Worm (Caenorhabditis elegans) whole organism, late embryonic: ENCODE results near the gene lys-1.
A peak's percentile ranks its signal among the peaks of the same experiment; 100 is the strongest.

ENCODE experiments used
- C08G9.2 ChIP-seq: sonication (generic microtip); optimal IDR thresholded peaks from 2 replicates; lab custom pipeline; 2016; ENCODE audit warnings: mild to moderate bottlenecking, missing genetic modification characterization, moderate library complexity, missing compliant biosample characterization
- C38D4.7 ChIP-seq: fragments of 200-800 bp; sonication (Bioruptor generic); optimal IDR thresholded peaks from 2 replicates; lab custom pipeline; 2018; ENCODE audit warnings: mild to moderate bottlenecking, missing genetic modification characterization, moderate library complexity, missing compliant biosample characterization
- F13H6.1 ChIP-seq: sonication (generic microtip); optimal IDR thresholded peaks from 2 replicates; lab custom pipeline; 2016; ENCODE audit warnings: missing genetic modification characterization, missing compliant biosample characterization
- Y22D7AL.16 ChIP-seq: sonication (generic microtip); optimal IDR thresholded peaks from 2 replicates; lab custom pipeline; 2016; ENCODE audit warnings: missing genetic modification characterization, missing compliant biosample characterization
- ceh-18 ChIP-seq: sonication (generic microtip); optimal IDR thresholded peaks from 2 replicates; lab custom pipeline; 2016; ENCODE audit warnings: missing genetic modification characterization, missing compliant biosample characterization
- ceh-22 ChIP-seq: sonication (generic microtip); optimal IDR thresholded peaks from 2 replicates; lab custom pipeline; 2017; ENCODE audit warnings: missing biosample characterization, missing genetic modification characterization
- ceh-30 ChIP-seq: fragments of 150-350 bp; optimal IDR thresholded peaks from 2 replicates; lab custom pipeline; 2014; ENCODE audit warnings: missing biosample characterization, missing genetic modification characterization
- ceh-31 ChIP-seq: sonication (generic microtip); optimal IDR thresholded peaks from 2 replicates; lab custom pipeline; 2016; ENCODE audit warnings: missing genetic modification characterization, missing compliant biosample characterization
- ceh-34 ChIP-seq: sonication (generic microtip); optimal IDR thresholded peaks from 2 replicates; lab custom pipeline; 2016; ENCODE audit warnings: mild to moderate bottlenecking, missing genetic modification characterization, missing compliant biosample characterization
- ceh-45 ChIP-seq: fragments of 200-800 bp; sonication (Bioruptor generic); IDR thresholded peaks from 2 replicates; pipeline ENCODE4 v1.3.6; 2022; ENCODE audit warnings: missing genetic modification reagents, missing genetic modification characterization, missing compliant biosample characterization
- ceh-48 ChIP-seq: sonication (generic microtip); optimal IDR thresholded peaks from 2 replicates; lab custom pipeline; 2016; ENCODE audit warnings: missing genetic modification characterization, inconsistent platforms, missing compliant biosample characterization
- ceh-6 ChIP-seq: fragments of 200-800 bp; sonication (Bioruptor generic); optimal IDR thresholded peaks from 2 replicates; lab custom pipeline; 2018; ENCODE audit warnings: mild to moderate bottlenecking, missing genetic modification characterization, missing compliant biosample characterization
- ceh-9 ChIP-seq: sonication (generic microtip); optimal IDR thresholded peaks from 2 replicates; lab custom pipeline; 2016; ENCODE audit warnings: mild to moderate bottlenecking, missing genetic modification characterization, inconsistent platforms, missing compliant biosample characterization
- che-1 ChIP-seq: sonication (generic microtip); optimal IDR thresholded peaks from 2 replicates; lab custom pipeline; 2016; ENCODE audit warnings: mild to moderate bottlenecking, missing genetic modification characterization, missing compliant biosample characterization
- dmd-4 ChIP-seq: sonication (generic microtip); optimal IDR thresholded peaks from 2 replicates; lab custom pipeline; 2016; ENCODE audit warnings: borderline replicate concordance, missing genetic modification characterization, missing compliant biosample characterization
- dve-1 ChIP-seq: sonication (generic microtip); optimal IDR thresholded peaks from 2 replicates; lab custom pipeline; 2017; ENCODE audit warnings: antibody characterized with exemption, mild to moderate bottlenecking, missing genetic modification characterization, missing compliant biosample characterization
- ets-4 ChIP-seq: sonication (generic microtip); optimal IDR thresholded peaks from 2 replicates; lab custom pipeline; 2016; ENCODE audit warnings: missing genetic modification characterization, missing compliant biosample characterization
- eyg-1 ChIP-seq: sonication (generic microtip); optimal IDR thresholded peaks from 2 replicates; lab custom pipeline; 2016; ENCODE audit warnings: missing genotype, missing genetic modification characterization, missing compliant biosample characterization
- fax-1 ChIP-seq: sonication (generic microtip); optimal IDR thresholded peaks from 2 replicates; lab custom pipeline; 2016; ENCODE audit warnings: missing genotype, missing genetic modification characterization, missing compliant biosample characterization
- fkh-10 ChIP-seq: fragments of 150-350 bp; optimal IDR thresholded peaks from 2 replicates; lab custom pipeline; 2014; ENCODE audit warnings: missing biosample characterization, missing genetic modification reagents, missing genetic modification characterization
- fkh-6 ChIP-seq: sonication (generic microtip); optimal IDR thresholded peaks from 2 replicates; lab custom pipeline; 2016; ENCODE audit warnings: missing genetic modification characterization, missing compliant biosample characterization
- hlh-13 ChIP-seq: fragments of 200-800 bp; sonication (Bioruptor generic); optimal IDR thresholded peaks from 2 replicates; lab custom pipeline; 2018; ENCODE audit warnings: mild to moderate bottlenecking, missing genetic modification characterization, missing compliant biosample characterization
- hlh-30 ChIP-seq: sonication (generic microtip); optimal IDR thresholded peaks from 2 replicates; lab custom pipeline; 2017; ENCODE audit warnings: antibody characterized with exemption, missing genetic modification characterization, missing compliant biosample characterization; ENCODE audit not compliant: insufficient read depth
- hlh-8 ChIP-seq: sonication (generic microtip); optimal IDR thresholded peaks from 2 replicates; lab custom pipeline; 2016; ENCODE audit warnings: missing genotype, missing genetic modification characterization, missing compliant biosample characterization
- lim-6 ChIP-seq: sonication (generic microtip); optimal IDR thresholded peaks from 2 replicates; lab custom pipeline; 2016; ENCODE audit warnings: missing genetic modification characterization, missing compliant biosample characterization
- lin-11 ChIP-seq: fragments of 200-800 bp; sonication (Bioruptor generic); optimal IDR thresholded peaks from 2 replicates; lab custom pipeline; 2018; ENCODE audit warnings: mild to moderate bottlenecking, missing genetic modification characterization, missing compliant biosample characterization
- mec-3 ChIP-seq: sonication (generic microtip); optimal IDR thresholded peaks from 2 replicates; lab custom pipeline; 2016; ENCODE audit warnings: borderline replicate concordance, missing genetic modification characterization, missing compliant biosample characterization
- nfya-1 ChIP-seq: sonication (generic microtip); optimal IDR thresholded peaks from 2 replicates; lab custom pipeline; 2017; ENCODE audit warnings: missing genetic modification characterization, mild to moderate bottlenecking, missing compliant biosample characterization, antibody characterized with exemption, moderate library complexity
- nhr-11 ChIP-seq: fragments of 150-350 bp; optimal IDR thresholded peaks from 2 replicates; lab custom pipeline; 2014; ENCODE audit warnings: missing biosample characterization, missing genetic modification characterization
- nhr-232 ChIP-seq: sonication (generic microtip); optimal IDR thresholded peaks from 2 replicates; lab custom pipeline; 2016; ENCODE audit warnings: missing genetic modification characterization, missing compliant biosample characterization
- odd-2 ChIP-seq: sonication (generic microtip); optimal IDR thresholded peaks from 2 replicates; lab custom pipeline; 2017; ENCODE audit warnings: antibody characterized with exemption, mild to moderate bottlenecking, missing genetic modification characterization, missing compliant biosample characterization
- pag-3 ChIP-seq: sonication (generic microtip); optimal IDR thresholded peaks from 2 replicates; lab custom pipeline; 2016; ENCODE audit warnings: missing compliant biosample characterization, missing genetic modification characterization, borderline replicate concordance
- pat-9 ChIP-seq: fragments of 200-800 bp; sonication (Bioruptor generic); optimal IDR thresholded peaks from 2 replicates; lab custom pipeline; 2018; ENCODE audit warnings: mild to moderate bottlenecking, missing genetic modification characterization, moderate library complexity, missing compliant biosample characterization
- pha-2 ChIP-seq: sonication (generic microtip); optimal IDR thresholded peaks from 2 replicates; lab custom pipeline; 2017; ENCODE audit warnings: mild to moderate bottlenecking, missing genetic modification characterization, missing compliant biosample characterization
- pqm-1 ChIP-seq: sonication (generic microtip); optimal IDR thresholded peaks from 2 replicates; lab custom pipeline; 2016; ENCODE audit warnings: missing genetic modification characterization, missing compliant biosample characterization
- pros-1 ChIP-seq: fragments of 150-350 bp; optimal IDR thresholded peaks from 2 replicates; lab custom pipeline; 2014; ENCODE audit warnings: missing biosample characterization, missing genetic modification reagents, missing genetic modification characterization
- sdc-2 ChIP-seq: sonication (generic microtip); optimal IDR thresholded peaks from 2 replicates; lab custom pipeline; 2016; ENCODE audit warnings: missing genotype, missing genetic modification characterization, missing compliant biosample characterization
- tbx-2 ChIP-seq: sonication (generic microtip); optimal IDR thresholded peaks from 2 replicates; lab custom pipeline; 2016; ENCODE audit warnings: missing genetic modification characterization, missing compliant biosample characterization
- unc-3 ChIP-seq, 2 experiments: fragments of 200-800 bp in 1 of 2; sonication (Bioruptor generic) in 1 of 2; sonication (generic microtip) in 1 of 2; conservative IDR thresholded peaks in 1 of 2; optimal IDR thresholded peaks in 1 of 2; 2 replicates each; pipeline versions ENCODE4 v1.3.6 to Lab custom; 2016 to 2022; ENCODE audit warnings: missing compliant biosample characterization in 2 of 2, missing genetic modification characterization in 2 of 2, missing genetic modification reagents in 1 of 2
- unc-55 ChIP-seq: sonication (generic microtip); optimal IDR thresholded peaks from 2 replicates; lab custom pipeline; 2017; ENCODE audit warnings: missing biosample characterization, missing genetic modification reagents, missing genetic modification characterization
- unc-86 ChIP-seq: sonication (generic microtip); optimal IDR thresholded peaks from 2 replicates; lab custom pipeline; 2016; ENCODE audit warnings: missing genetic modification characterization, missing compliant biosample characterization
- zip-5 ChIP-seq: sonication (generic microtip); optimal IDR thresholded peaks from 2 replicates; lab custom pipeline; 2016; ENCODE audit warnings: missing genetic modification characterization, missing compliant biosample characterization

Gene lys-1

ce11 chrV:10238665-10239064 is 39.0 kb upstream of the lys-1 start, which contains the start of gene fubl-1:
TSS of gene fubl-1 (minus strand) at chrV:10238866.
- peak; percentile 59 for TF ChIP-seq ceh-31
- no peak for TF ChIP-seq unc-3 (GFP tag; conservative IDR thresholded peaks at IDR 0.05; lab: Robert Waterston, UW)
- no peak for TF ChIP-seq unc-3 (tag; optimal IDR thresholded peaks at IDR 0.05; lab: Kevin White, UChicago)
- peak; percentile 26 for TF ChIP-seq tbx-2
- TF ChIP-seq lim-6 = no peak
- no peak for TF ChIP-seq eyg-1 (tag; lab: Kevin White, UChicago)
- TF ChIP-seq C38D4.7 (GFP tag; lab: Kevin White, UChicago) = no peak
- no peak for TF ChIP-seq ceh-22 (tag; lab: Kevin White, UChicago)
- no peak for TF ChIP-seq pha-2 (tag; lab: Kevin White, UChicago)
- peak; percentile 30 for TF ChIP-seq unc-55 (GFP tag; lab: Kevin White, UChicago)
- no peak for TF ChIP-seq sdc-2 (tag; lab: Kevin White, UChicago)
- no peak for TF ChIP-seq che-1 (tag; lab: Kevin White, UChicago)
- no peak for TF ChIP-seq zip-5 (tag; lab: Kevin White, UChicago)
- TF ChIP-seq nfya-1 = no peak
- TF ChIP-seq nhr-232 (tag; lab: Kevin White, UChicago) = no peak
- no peak for TF ChIP-seq F13H6.1
- TF ChIP-seq fkh-10 = no peak
- no peak for TF ChIP-seq ets-4

- TF ChIP-seq F13H6.1 = no peak
- no peak for TF ChIP-seq Y22D7AL.16 (tag; lab: Kevin White, UChicago)
- no peak for TF ChIP-seq nhr-11 (tag; lab: Kevin White, UChicago)
- no peak for TF ChIP-seq pat-9 (tag; lab: Kevin White, UChicago)
- TF ChIP-seq hlh-13 (GFP tag; lab: Kevin White, UChicago) = no peak
- no peak for TF ChIP-seq pag-3 (tag; lab: Kevin White, UChicago)
- TF ChIP-seq mec-3 = no peak
- TF ChIP-seq odd-2 (tag; lab: Kevin White, UChicago) = no peak
- TF ChIP-seq hlh-30 (tag; lab: Kevin White, UChicago) = no peak
- TF ChIP-seq ceh-45 (GFP tag; lab: Robert Waterston, UW) = no peak
- no peak for TF ChIP-seq nhr-232 (tag; lab: Kevin White, UChicago)
- TF ChIP-seq pros-1 = no peak
Observed at ce11 chrV:10239861-10240260, 37.8 kb upstream of the lys-1 start, which contains the start of gene fipr-8. TSS of gene fipr-8 (minus strand) at chrV:10239961.

- TF ChIP-seq lim-6 = no peak
- no peak for TF ChIP-seq tbx-2
- TF ChIP-seq unc-3 (GFP tag; conservative IDR thresholded peaks at IDR 0.05; lab: Robert Waterston, UW) = no peak
- TF ChIP-seq unc-3 (tag; optimal IDR thresholded peaks at IDR 0.05; lab: Kevin White, UChicago) = no peak
- no peak for TF ChIP-seq nfya-1
- no peak for TF ChIP-seq fax-1 (tag; lab: Kevin White, UChicago)
- no peak for TF ChIP-seq pha-2 (tag; lab: Kevin White, UChicago)
- TF ChIP-seq che-1 (tag; lab: Kevin White, UChicago) = no peak
- no peak for TF ChIP-seq pag-3 (tag; lab: Kevin White, UChicago)
- no peak for TF ChIP-seq ceh-45 (GFP tag; lab: Robert Waterston, UW)
- no peak for TF ChIP-seq odd-2 (tag; lab: Kevin White, UChicago)
- no peak for TF ChIP-seq F13H6.1
- TF ChIP-seq dmd-4 (tag; lab: Kevin White, UChicago) = no peak
- TF ChIP-seq lin-11 = no peak
Observed at ce11 chrV:10241121-10241803, 36.4 kb upstream of the lys-1 start, which contains the start of the genes C12D8.21 and col-148. TSS of gene C12D8.21 (minus strand) at chrV:10241188. TSS of gene col-148 (plus strand) at chrV:10241753.

- TF ChIP-seq fkh-6 (tag; lab: Kevin White, UChicago) (no peak), ceh-34 (no peak), Y22D7AL.16 (tag; lab: Kevin White, UChicago) (no peak), dve-1 (tag; lab: Kevin White, UChicago) (no peak), ceh-30 (tag; lab: Kevin White, UChicago) (no peak), pqm-1 (no peak), tbx-2 (no peak), ceh-48 (tag; lab: Kevin White, UChicago) (no peak), fax-1 (tag; lab: Kevin White, UChicago) (no peak), nfya-1 (no peak), hlh-30 (tag; lab: Kevin White, UChicago) (no peak), ceh-18 (tag; lab: Kevin White, UChicago) (no peak), F13H6.1 (no peak), C08G9.2 (tag; lab: Kevin White, UChicago) (no peak), unc-86 (no peak), ceh-45 (GFP tag; lab: Robert Waterston, UW) (no peak), ceh-9 (tag; lab: Kevin White, UChicago) (no peak), hlh-8 (no peak), ceh-6 (no peak)
Observed at ce11 chrV:10243105-10243504, 34.6 kb upstream of the lys-1 start, which contains the start of gene C12D8.9. TSS of gene C12D8.9 (minus strand) at chrV:10243205.
